Fruit fly (Drosophila melanogaster): ENCODE data around the gene schlank.

DNA sequence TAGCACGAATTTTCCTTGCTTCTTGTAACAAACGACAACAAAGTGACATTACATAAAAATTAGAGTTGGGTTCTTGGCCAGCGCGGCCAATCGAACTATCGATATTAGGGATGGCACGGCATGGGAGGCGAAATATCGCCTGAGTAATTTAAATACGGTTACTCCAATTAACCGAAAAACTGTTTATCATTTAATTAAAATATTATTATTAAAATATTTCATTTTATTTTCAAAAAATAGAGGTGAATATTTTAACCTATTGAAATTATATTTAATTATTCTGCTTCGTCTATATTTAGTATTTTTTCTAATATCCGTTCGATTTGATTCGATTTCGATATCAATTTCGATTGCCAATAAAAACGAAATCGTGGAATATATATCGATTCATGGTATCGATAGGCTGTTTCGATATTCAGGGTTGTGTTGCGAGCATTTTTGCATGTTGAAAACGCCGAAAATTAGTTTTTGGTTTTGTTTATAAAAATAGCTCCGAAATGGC, 11.6 kb downstream of the schlank start, which contains the start of the genes Rbcn-3A and Spx:
- no peak for TF ChIP-seq CTCF (optimal IDR thresholded peaks at IDR 0.05)
- TF ChIP-seq CG8478 (optimal IDR thresholded peaks at IDR 0.05) = no peak

All from S2 (cell line).